Worm (Caenorhabditis elegans) whole organism, mixed stage, embryonic: Measurements from ENCODE around the gene M176.4.

Experiments
- blmp-1 ChIP-seq: fragments of 150-350 bp; optimal IDR thresholded peaks from 2 replicates; lab custom pipeline; 2014; ENCODE audit warnings: missing biosample characterization, missing genetic modification characterization
- hlh-1 ChIP-seq: fragments of 150-350 bp; optimal IDR thresholded peaks from 2 replicates; lab custom pipeline; 2014; ENCODE audit warnings: missing biosample characterization, missing genetic modification reagents, missing genetic modification characterization
- lsy-2 ChIP-seq: fragments of 150-350 bp; optimal IDR thresholded peaks from 2 replicates; lab custom pipeline; 2014; ENCODE audit warnings: missing biosample characterization, missing genetic modification characterization
- nhr-12 ChIP-seq: fragments of 150-350 bp; optimal IDR thresholded peaks from 2 replicates; lab custom pipeline; 2014; ENCODE audit warnings: missing biosample characterization, missing genetic modification characterization
- nhr-237 ChIP-seq: fragments of 150-350 bp; optimal IDR thresholded peaks from 2 replicates; lab custom pipeline; 2014; ENCODE audit warnings: missing biosample characterization, missing genetic modification characterization
- nhr-76 ChIP-seq: sonication (generic microtip); optimal IDR thresholded peaks from 2 replicates; lab custom pipeline; 2017; ENCODE audit warnings: missing biosample characterization, missing genetic modification characterization
- unc-62 ChIP-seq: fragments of 150-350 bp; optimal IDR thresholded peaks from 2 replicates; lab custom pipeline; 2014; ENCODE audit warnings: missing biosample characterization, missing genetic modification reagents, missing genetic modification characterization
- ztf-11 ChIP-seq: fragments of 150-350 bp; optimal IDR thresholded peaks from 2 replicates; lab custom pipeline; 2014; ENCODE audit warnings: missing biosample characterization, missing genetic modification characterization

DNA sequence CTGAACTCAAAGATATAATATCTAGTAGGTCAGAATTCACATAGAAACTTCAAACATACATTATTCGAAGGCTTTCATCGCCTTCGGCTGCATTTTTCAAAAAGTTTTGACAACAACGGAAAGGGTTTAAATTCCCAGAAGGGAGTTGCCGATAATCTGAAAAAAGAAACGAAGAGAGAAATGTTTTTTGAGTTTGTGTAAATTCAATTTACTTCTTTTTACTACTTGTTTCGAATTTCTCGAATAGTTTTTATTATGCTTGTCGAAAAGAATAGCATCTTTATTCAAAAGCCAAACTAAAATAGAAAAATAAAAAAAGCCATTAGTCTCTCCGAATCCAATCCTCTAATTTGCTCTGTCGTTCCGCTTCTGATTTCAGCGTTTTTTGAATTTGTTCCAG, 13.0 kb downstream of the M176.4 start:
- no peak for TF ChIP-seq blmp-1 (tag; lab: Kevin White, UChicago)
- TF ChIP-seq unc-62 = no peak
- TF ChIP-seq ztf-11 (tag; lab: Kevin White, UChicago) = no peak
- TF ChIP-seq nhr-12 (tag; lab: Kevin White, UChicago) = no peak
- no peak for TF ChIP-seq lsy-2 (tag; lab: Kevin White, UChicago)
- TF ChIP-seq nhr-76 (tag; lab: Kevin White, UChicago) = no peak
- no peak for TF ChIP-seq hlh-1 (tag; lab: Kevin White, UChicago)
- TF ChIP-seq nhr-237 (tag; lab: Kevin White, UChicago) = no peak
